Fruit fly (Drosophila melanogaster) whole organism, embryonic: ENCODE results near the gene sni.

ENCODE experiments used
- CG15601 ChIP-seq: fragments of 200-800 bp; sonication (Bioruptor generic); optimal IDR thresholded peaks from 3 replicates; lab custom pipeline; 2019; ENCODE audit warnings: missing biosample characterization, mild to moderate bottlenecking, missing genetic modification characterization, moderate library complexity
- CG18011 ChIP-seq: fragments of 200-800 bp; sonication (Bioruptor generic); optimal IDR thresholded peaks from 2 replicates; lab custom pipeline; 2017; ENCODE audit warnings: missing biosample characterization, missing genetic modification characterization, mild to moderate bottlenecking, moderate library complexity, missing genotype
- CG34376 ChIP-seq: fragments of 200-800 bp; sonication (Bioruptor generic); optimal IDR thresholded peaks from 2 replicates; lab custom pipeline; 2018; ENCODE audit warnings: missing biosample characterization, mild to moderate bottlenecking, missing genetic modification characterization
- cg ChIP-seq: fragments of 200-800 bp; sonication (Bioruptor generic); optimal IDR thresholded peaks from 3 replicates; lab custom pipeline; 2019; ENCODE audit warnings: missing biosample characterization, mild to moderate bottlenecking, missing genetic modification characterization, moderate library complexity
- ftz-f1 ChIP-seq: fragments of 200-800 bp; sonication (Bioruptor generic); optimal IDR thresholded peaks from 2 replicates; lab custom pipeline; 2016; ENCODE audit warnings: missing biosample characterization, missing genetic modification characterization
- lola ChIP-seq, 3 experiments: fragments of >200 bp in 2 of 3; fragments of 200-800 bp in 1 of 3; sonication (Bioruptor generic) in 1 of 3; optimal IDR thresholded peaks; 2 replicates each; lab custom pipeline; 2017 to 2019; ENCODE audit warnings: missing biosample characterization in 3 of 3, missing genetic modification characterization in 3 of 3, mild to moderate bottlenecking in 1 of 3, moderate library complexity in 1 of 3
- mirr ChIP-seq: fragments of 200-800 bp; sonication (Bioruptor generic); optimal IDR thresholded peaks from 3 replicates; lab custom pipeline; 2018; ENCODE audit warnings: missing biosample characterization, mild to moderate bottlenecking, missing genetic modification characterization
- pan ChIP-seq, 4 experiments: fragments of >200 bp in 3 of 4; fragments of 200-800 bp in 1 of 4; sonication (Bioruptor generic) in 1 of 4; optimal IDR thresholded peaks in 3 of 4; IDR thresholded peaks in 1 of 4; 2 replicates each; pipeline versions ENCODE4 v1.3.6 to Lab custom; 2017 to 2022; ENCODE audit warnings: missing biosample characterization in 2 of 4, missing genetic modification characterization in 2 of 4, mixed read lengths in 1 of 4
- slp2 ChIP-seq: fragments of 200-800 bp; sonication (Bioruptor generic); optimal IDR thresholded peaks from 2 replicates; lab custom pipeline; 2016; ENCODE audit warnings: missing biosample characterization, missing genetic modification characterization
- usp ChIP-seq: fragments of >200 bp; optimal IDR thresholded peaks from 2 replicates; lab custom pipeline; 2017; ENCODE audit warnings: missing biosample characterization, missing genetic modification characterization

- TF ChIP-seq cg (GFP tag; lab: Kevin White, UChicago): no peak
- TF ChIP-seq ftz-f1 (GFP tag; lab: Kevin White, UChicago): no peak
- TF ChIP-seq mirr: no peak
- no peak for TF ChIP-seq slp2 (GFP tag; lab: Kevin White, UChicago)
- no peak for TF ChIP-seq lola (GFP tag; optimal IDR thresholded peaks at IDR 0.05; lab: Kevin White, UChicago)
- TF ChIP-seq CG18011: no peak
- no peak for TF ChIP-seq usp (GFP tag; lab: Kevin White, UChicago)
- TF ChIP-seq pan (optimal IDR thresholded peaks at IDR 0.05; lab: Kevin White, UChicago): no peak
- no peak for TF ChIP-seq pan (GFP tag; optimal IDR thresholded peaks at IDR 0.05 in 1 of 2, IDR thresholded peaks at IDR 0.05 in 1 of 2)
- no peak for TF ChIP-seq CG34376 (GFP tag; lab: Kevin White, UChicago)
- TF ChIP-seq CG15601 (tag; lab: Kevin White, UChicago): no peak
These were observed 12.4 kb downstream of the sni start for dm6 chrX:8231241-8232028.
